Fruit fly (Drosophila melanogaster): ENCODE data around the gene CG42394.

The CG42394 gene

DNA sequence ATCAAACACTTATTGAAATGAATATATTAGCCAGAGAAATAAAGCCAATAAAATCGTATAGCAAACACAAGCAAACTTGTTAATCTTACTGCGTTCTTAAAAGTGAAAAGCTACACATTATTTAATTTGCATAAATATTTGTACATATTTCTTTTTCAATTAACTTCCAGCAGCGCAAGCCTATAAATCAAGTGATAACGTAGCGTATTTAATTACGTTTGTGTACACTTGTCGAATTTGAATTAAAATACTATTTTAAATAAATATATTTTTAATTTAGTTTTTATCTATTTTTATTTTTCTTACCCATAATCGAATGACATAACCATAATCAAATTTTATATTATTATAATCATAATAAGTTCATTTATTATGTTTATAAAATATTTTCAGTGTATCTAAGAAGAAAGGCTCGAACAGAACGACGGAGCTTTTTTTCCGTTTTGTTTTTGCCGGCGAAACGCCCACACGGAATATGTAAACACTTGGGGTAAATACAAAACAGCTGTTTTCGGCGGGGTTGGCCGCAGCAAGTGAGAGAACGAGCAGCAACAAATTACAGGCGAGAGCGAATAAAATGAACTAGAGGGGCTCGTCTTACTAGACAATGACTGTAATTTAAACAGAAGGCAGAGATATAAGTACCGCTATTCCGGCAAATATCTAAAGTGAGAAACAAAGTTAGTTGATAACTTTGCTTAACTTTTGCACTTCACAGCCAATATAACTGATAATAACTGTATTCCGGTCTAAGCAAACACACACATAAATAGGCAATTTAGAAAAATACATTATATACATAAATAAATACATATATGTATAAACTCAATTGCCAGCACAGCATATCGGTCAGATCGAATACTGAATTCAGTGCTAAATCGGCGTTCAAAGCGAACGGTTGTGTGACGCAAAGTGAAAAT, 26.1 kb downstream of the CG42394 start, which contains the start of gene Sodh2 (continued):
- TF ChIP-seq Dfd (GFP tag; optimal IDR thresholded peaks at IDR 0.05) (no peak), stc (GFP tag; IDR thresholded peaks at IDR 0.05) (peak; percentile 42; the same call in 1 of the 2 replicates), CG8765 (GFP tag; IDR thresholded peaks at IDR 0.05) (peak; percentile 79; the same call in 1 of the 2 replicates), YL-1 (GFP tag; optimal IDR thresholded peaks at IDR 0.05) (peak; percentile 75), CG3726 (GFP tag; IDR thresholded peaks at IDR 0.05) (peak; percentile 66; the same call in 1 of the 3 replicates), Med (GFP tag) (peak; percentile 95), Hey (tag; optimal IDR thresholded peaks at IDR 0.05) (peak; percentile 67), CG7745 (tag; optimal IDR thresholded peaks at IDR 0.05) (no peak), H15 (GFP tag; IDR thresholded peaks at IDR 0.05) (peak; percentile 61), pho (GFP tag; optimal IDR thresholded peaks at IDR 0.05) (peak; percentile 59), CG11456 (GFP tag; IDR thresholded peaks at IDR 0.05) (peak; percentile 66; the same call in 2 of the 3 replicates), lmd (GFP tag; IDR thresholded peaks at IDR 0.05) (peak; percentile 83), trem (tag; optimal IDR thresholded peaks at IDR 0.05) (peak; percentile 44), tio (GFP tag; optimal IDR thresholded peaks at IDR 0.05) (peak; percentile 52), CG4707 (GFP tag; optimal IDR thresholded peaks at IDR 0.05) (peak; percentile 72), bab2 (GFP tag; optimal IDR thresholded peaks at IDR 0.05) (peak; percentile 22), CG3847 (GFP tag; IDR thresholded peaks at IDR 0.05) (peak; percentile 47), CG1529 (GFP tag; optimal IDR thresholded peaks at IDR 0.05) (peak; percentile 66), CG13296 (GFP tag; optimal IDR thresholded peaks at IDR 0.05) (peak; percentile 90), wdn (GFP tag; IDR thresholded peaks at IDR 0.05) (peak; percentile 77; the same call in 1 of the 2 replicates), Doc3 (GFP tag; IDR thresholded peaks at IDR 0.05; ENCODE audit: partially characterized antibody) (no peak), seq (GFP tag; IDR thresholded peaks at IDR 0.05) (peak; percentile 74), chinmo (GFP tag; IDR thresholded peaks at IDR 0.05; ENCODE audit: partially characterized antibody) (peak; percentile 73; the same call in 1 of the 4 replicates), CG4282 (GFP tag; optimal IDR thresholded peaks at IDR 0.05) (peak; percentile 20), schlank (tag; optimal IDR thresholded peaks at IDR 0.05) (peak; percentile 86), CG11504 (tag; optimal IDR thresholded peaks at IDR 0.05) (peak; percentile 84), CG13123 (GFP tag; optimal IDR thresholded peaks at IDR 0.05) (peak; percentile 23), CG10366 (GFP tag; IDR thresholded peaks at IDR 0.05) (peak; percentile 59), ab (GFP tag; optimal IDR thresholded peaks at IDR 0.05) (peak; percentile 37), CG18262 (tag; optimal IDR thresholded peaks at IDR 0.05) (peak; percentile 81), z (GFP tag; IDR thresholded peaks at IDR 0.05) (0 out of 3 replicates have a peak, but pooled peaks have one; percentile 38), CG14441 (GFP tag; IDR thresholded peaks at IDR 0.05) (peak; percentile 88), pan (optimal IDR thresholded peaks at IDR 0.05) (no peak), pan (GFP tag; optimal IDR thresholded peaks at IDR 0.05 in 1 of 2, IDR thresholded peaks at IDR 0.05 in 1 of 2) (peak in 1 of 2 experiments; percentile 75), CG4854 (GFP tag; optimal IDR thresholded peaks at IDR 0.05) (peak; percentile 44), Aef1 (GFP tag; IDR thresholded peaks at IDR 0.05) (peak; percentile 68), CG9609 (GFP tag; optimal IDR thresholded peaks at IDR 0.05) (peak; percentile 69), cad (GFP tag; optimal IDR thresholded peaks at IDR 0.05) (no peak), pita (GFP tag; optimal IDR thresholded peaks at IDR 0.05) (no peak), insv (GFP tag; optimal IDR thresholded peaks at IDR 0.05) (peak in 1 of 2 experiments; percentile 60), CG18619 (GFP tag; optimal IDR thresholded peaks at IDR 0.05) (peak; percentile 81), Chrac-16 (GFP tag; optimal IDR thresholded peaks at IDR 0.05) (peak; percentile 40), CG3163 (GFP tag; optimal IDR thresholded peaks at IDR 0.05) (peak; percentile 33), mld (GFP tag; IDR thresholded peaks at IDR 0.05; ENCODE audit: partially characterized antibody) (no peak), CG8359 (GFP tag; optimal IDR thresholded peaks at IDR 0.05; ENCODE audit: borderline replicate concordance) (peak; percentile 40), Atf6 (GFP tag; IDR thresholded peaks at IDR 0.05) (peak; percentile 78), yki (optimal IDR thresholded peaks at IDR 0.05) (no peak), CG4820 (GFP tag; optimal IDR thresholded peaks at IDR 0.05) (no peak), Bdp1 (GFP tag; optimal IDR thresholded peaks at IDR 0.05) (peak; percentile 27)

All from whole organism, embryonic.